Fruit fly (Drosophila melanogaster) whole organism, embryonic: ENCODE data around the gene TwdlQ.
A peak's percentile ranks its signal among the peaks of the same experiment; 100 is the strongest.

Experiments used
- Asciz ChIP-seq: fragments of 200-800 bp; sonication (Bioruptor generic); optimal IDR thresholded peaks from 2 replicates; lab custom pipeline; 2017; ENCODE audit warnings: missing biosample characterization, mild to moderate bottlenecking, missing genetic modification characterization, missing genetic modification reagents
- CG10209 ChIP-seq: fragments of 200-800 bp; sonication (Bioruptor generic); optimal IDR thresholded peaks from 3 replicates; lab custom pipeline; 2017; ENCODE audit warnings: missing biosample characterization, mild to moderate bottlenecking, missing genetic modification characterization, missing genetic modification reagents
- CG11398 ChIP-seq: fragments of 200-800 bp; sonication (Bioruptor generic); optimal IDR thresholded peaks from 2 replicates; lab custom pipeline; 2016; ENCODE audit warnings: missing biosample characterization, missing genetic modification characterization
- CG11695 ChIP-seq: fragments of 200-800 bp; sonication (Bioruptor generic); IDR thresholded peaks from 3 replicates; pipeline ENCODE4 v1.3.6; 2022; ENCODE audit warnings: missing biosample characterization, missing genetic modification characterization
- CG12744 ChIP-seq: fragments of 200-800 bp; sonication (Bioruptor generic); optimal IDR thresholded peaks from 2 replicates; lab custom pipeline; 2016; ENCODE audit warnings: missing biosample characterization, missing genetic modification characterization
- CG12769 ChIP-seq: fragments of 200-800 bp; sonication (Bioruptor generic); optimal IDR thresholded peaks from 2 replicates; lab custom pipeline; 2019; ENCODE audit warnings: missing biosample characterization, mild to moderate bottlenecking, missing genetic modification characterization, moderate library complexity
- CG14441 ChIP-seq: fragments of 200-800 bp; sonication (Bioruptor generic); IDR thresholded peaks from 2 replicates; pipeline ENCODE4 v1.3.6; 2022; ENCODE audit warnings: missing biosample characterization, missing genetic modification characterization
- CG14710 ChIP-seq: fragments of 200-800 bp; sonication (Bioruptor generic); optimal IDR thresholded peaks from 3 replicates; lab custom pipeline; 2019; ENCODE audit warnings: missing biosample characterization, mild to moderate bottlenecking, missing genetic modification characterization, moderate library complexity
- CG15601 ChIP-seq: fragments of 200-800 bp; sonication (Bioruptor generic); optimal IDR thresholded peaks from 3 replicates; lab custom pipeline; 2019; ENCODE audit warnings: missing biosample characterization, mild to moderate bottlenecking, missing genetic modification characterization, moderate library complexity
- CG15696 ChIP-seq: fragments of 200-800 bp; sonication (Bioruptor generic); optimal IDR thresholded peaks from 2 replicates; lab custom pipeline; 2019; ENCODE audit warnings: missing biosample characterization, mild to moderate bottlenecking, missing genetic modification characterization, moderate library complexity
- CG1602 ChIP-seq: fragments of 200-800 bp; sonication (Bioruptor generic); optimal IDR thresholded peaks from 3 replicates; lab custom pipeline; 2016; ENCODE audit warnings: missing biosample characterization, missing genetic modification characterization
- CG17328 ChIP-seq: fragments of 200-800 bp; sonication (Bioruptor generic); IDR thresholded peaks from 2 replicates; pipeline ENCODE4 v1.3.6; 2022; ENCODE audit warnings: missing biosample characterization, missing genetic modification characterization
- CG17361 ChIP-seq: fragments of 200-800 bp; sonication (Bioruptor generic); IDR thresholded peaks from 3 replicates; pipeline ENCODE4 v1.3.6; 2022; ENCODE audit warnings: missing biosample characterization, missing genetic modification characterization
- CG2199 ChIP-seq: fragments of 200-800 bp; sonication (Bioruptor generic); IDR thresholded peaks from 3 replicates; pipeline ENCODE4 v1.3.6; 2022; ENCODE audit warnings: missing biosample characterization, missing genetic modification characterization
- CG2712 ChIP-seq: fragments of 200-800 bp; optimal IDR thresholded peaks from 3 replicates; lab custom pipeline; 2019; ENCODE audit warnings: missing biosample characterization, mild to moderate bottlenecking, missing genetic modification characterization, moderate library complexity
- CG30403 ChIP-seq: fragments of 200-800 bp; sonication (Bioruptor generic); optimal IDR thresholded peaks from 3 replicates; lab custom pipeline; 2016; ENCODE audit warnings: missing biosample characterization, missing genetic modification characterization
- CG34422 ChIP-seq: fragments of 200-800 bp; sonication (Bioruptor generic); IDR thresholded peaks from 3 replicates; pipeline ENCODE4 v1.3.6; 2022; ENCODE audit warnings: missing biosample characterization, missing genetic modification characterization
- CG43689 ChIP-seq: fragments of 200-800 bp; sonication (Bioruptor generic); IDR thresholded peaks from 2 replicates; pipeline ENCODE4 v1.3.6; 2022; ENCODE audit warnings: missing biosample characterization, missing genetic modification characterization
- CG4730 ChIP-seq: fragments of 200-800 bp; sonication (Bioruptor generic); IDR thresholded peaks from 2 replicates; pipeline ENCODE4 v1.3.6; 2022; ENCODE audit warnings: missing biosample characterization, missing genetic modification characterization
- CG5245 ChIP-seq: fragments of 200-800 bp; sonication (Bioruptor generic); optimal IDR thresholded peaks from 3 replicates; lab custom pipeline; 2016; ENCODE audit warnings: missing biosample characterization, missing genetic modification characterization
- CG6272 ChIP-seq: fragments of 200-800 bp; sonication (Bioruptor generic); IDR thresholded peaks from 2 replicates; pipeline ENCODE4 v1.3.6; 2022; ENCODE audit warnings: missing biosample characterization, missing genetic modification characterization
- CG6813 ChIP-seq: fragments of 200-800 bp; sonication (Bioruptor generic); optimal IDR thresholded peaks from 2 replicates; lab custom pipeline; 2017; ENCODE audit warnings: missing biosample characterization, missing genetic modification characterization, mild to moderate bottlenecking, moderate library complexity, missing genetic modification reagents
- CG7556 ChIP-seq: fragments of 200-800 bp; sonication (Bioruptor generic); optimal IDR thresholded peaks from 2 replicates; lab custom pipeline; 2017; ENCODE audit warnings: missing biosample characterization, mild to moderate bottlenecking, missing genetic modification characterization
- CG9932 ChIP-seq: fragments of 200-800 bp; sonication (Bioruptor generic); IDR thresholded peaks from 2 replicates; pipeline ENCODE4 v1.3.6; 2022; ENCODE audit warnings: missing biosample characterization, missing genetic modification characterization
- CTCF ChIP-seq: fragments of 200-800 bp; sonication (Bioruptor generic); optimal IDR thresholded peaks from 2 replicates; lab custom pipeline; 2017; ENCODE audit warnings: missing biosample characterization, mild to moderate bottlenecking, missing genetic modification characterization, moderate library complexity
- Camta ChIP-seq: fragments of 200-800 bp; sonication (Bioruptor generic); optimal IDR thresholded peaks from 2 replicates; lab custom pipeline; 2016; ENCODE audit warnings: missing biosample characterization, missing genetic modification characterization
- CoRest ChIP-seq: fragments of 200-800 bp; sonication (Bioruptor generic); optimal IDR thresholded peaks from 3 replicates; lab custom pipeline; 2018; ENCODE audit warnings: missing biosample characterization, mild to moderate bottlenecking, missing genetic modification characterization, moderate library complexity
- H2.0 ChIP-seq: fragments of 200-800 bp; sonication (Bioruptor generic); IDR thresholded peaks from 2 replicates; pipeline ENCODE4 v1.3.6; 2022; ENCODE audit warnings: missing biosample characterization, missing genetic modification characterization
- Hand ChIP-seq: fragments of 200-800 bp; sonication (Bioruptor generic); optimal IDR thresholded peaks from 2 replicates; lab custom pipeline; 2017; ENCODE audit warnings: mild to moderate bottlenecking, missing biosample characterization, missing genetic modification reagents, missing genetic modification characterization
- Jarid2 ChIP-seq: fragments of 200-800 bp; sonication (Bioruptor generic); optimal IDR thresholded peaks from 3 replicates; lab custom pipeline; 2017; ENCODE audit warnings: mild to moderate bottlenecking, missing biosample characterization, missing genetic modification reagents, missing genetic modification characterization
- Med ChIP-seq: fragments of 200-800 bp; sonication (Bioruptor generic); peaks from one replicate; lab custom pipeline; 2016; ENCODE audit warnings: missing biosample characterization, missing genetic modification characterization, mild to moderate bottlenecking, inconsistent platforms, moderate library complexity
- Mrtf ChIP-seq: fragments of 200-800 bp; sonication (Bioruptor generic); IDR thresholded peaks from 3 replicates; pipeline ENCODE4 v1.3.6; 2022; ENCODE audit warnings: missing biosample characterization, missing genetic modification characterization
- NK7.1 ChIP-seq: fragments of 200-800 bp; sonication (Bioruptor generic); optimal IDR thresholded peaks from 3 replicates; lab custom pipeline; 2016; ENCODE audit warnings: missing biosample characterization, missing genetic modification characterization
- Sin3A ChIP-seq: fragments of >200 bp; optimal IDR thresholded peaks from 2 replicates; lab custom pipeline; 2018
- Six4 ChIP-seq: fragments of 200-800 bp; sonication (Bioruptor generic); optimal IDR thresholded peaks from 2 replicates; lab custom pipeline; 2016; ENCODE audit warnings: missing biosample characterization, missing genetic modification characterization
- bowl ChIP-seq: fragments of 200-800 bp; sonication (Bioruptor generic); IDR thresholded peaks from 2 replicates; pipeline ENCODE4 v1.3.6; 2022; ENCODE audit warnings: missing biosample characterization, missing genetic modification characterization
- chif ChIP-seq, 2 experiments: fragments of 200-800 bp; sonication (Bioruptor generic); optimal IDR thresholded peaks; 3 replicates each; lab custom pipeline; 2016; ENCODE audit warnings: missing biosample characterization in 2 of 2, missing genetic modification characterization in 2 of 2
- da ChIP-seq: fragments of 200-800 bp; sonication (Bioruptor generic); optimal IDR thresholded peaks from 2 replicates; lab custom pipeline; 2016; ENCODE audit warnings: missing biosample characterization, missing genetic modification characterization
- fd64A ChIP-seq: fragments of 200-800 bp; sonication (Bioruptor generic); optimal IDR thresholded peaks from 3 replicates; lab custom pipeline; 2018; ENCODE audit warnings: missing biosample characterization, mild to moderate bottlenecking, missing genetic modification characterization
- gce ChIP-seq: fragments of 200-800 bp; sonication (Bioruptor generic); IDR thresholded peaks from 3 replicates; pipeline ENCODE4 v1.3.6; 2022; ENCODE audit warnings: missing biosample characterization, missing genetic modification characterization
- gcm ChIP-seq: fragments of 200-800 bp; sonication (Bioruptor generic); optimal IDR thresholded peaks from 2 replicates; lab custom pipeline; 2019; ENCODE audit warnings: missing biosample characterization, mild to moderate bottlenecking, missing genetic modification characterization, moderate library complexity
- hkb ChIP-seq, 2 experiments: fragments of 200-800 bp in 1 of 2; fragments of >200 bp in 1 of 2; sonication (Bioruptor generic) in 1 of 2; IDR thresholded peaks in 1 of 2; optimal IDR thresholded peaks in 1 of 2; 2 replicates each; pipeline versions ENCODE4 v1.3.6 to Lab custom; 2017 to 2022; ENCODE audit warnings: missing biosample characterization in 1 of 2, missing genetic modification characterization in 1 of 2
- lola ChIP-seq, 3 experiments: fragments of >200 bp in 2 of 3; fragments of 200-800 bp in 1 of 3; sonication (Bioruptor generic) in 1 of 3; optimal IDR thresholded peaks; 2 replicates each; lab custom pipeline; 2017 to 2019; ENCODE audit warnings: missing biosample characterization in 3 of 3, missing genetic modification characterization in 3 of 3, mild to moderate bottlenecking in 1 of 3, moderate library complexity in 1 of 3
- odd ChIP-seq: fragments of 200-800 bp; sonication (Bioruptor generic); optimal IDR thresholded peaks from 2 replicates; lab custom pipeline; 2017; ENCODE audit warnings: missing biosample characterization, mild to moderate bottlenecking, missing genetic modification characterization
- phol ChIP-seq: fragments of 200-800 bp; sonication (Bioruptor generic); optimal IDR thresholded peaks from 3 replicates; lab custom pipeline; 2018; ENCODE audit warnings: missing biosample characterization, mild to moderate bottlenecking, missing genetic modification characterization, moderate library complexity
- seq ChIP-seq: fragments of 200-800 bp; sonication (Bioruptor generic); IDR thresholded peaks from 2 replicates; pipeline ENCODE4 v1.3.6; 2022; ENCODE audit warnings: missing biosample characterization, missing genetic modification characterization
- sima ChIP-seq: fragments of 200-800 bp; sonication (Bioruptor generic); optimal IDR thresholded peaks from 2 replicates; lab custom pipeline; 2016; ENCODE audit warnings: missing biosample characterization, missing genetic modification characterization
- tap ChIP-seq: fragments of 200-800 bp; optimal IDR thresholded peaks from 3 replicates; lab custom pipeline; 2019; ENCODE audit warnings: missing biosample characterization, mild to moderate bottlenecking, missing genetic modification characterization, moderate library complexity
- tin ChIP-seq: fragments of 200-800 bp; sonication (Bioruptor generic); optimal IDR thresholded peaks from 3 replicates; lab custom pipeline; 2016; ENCODE audit warnings: missing biosample characterization, missing genetic modification characterization
- tup ChIP-seq: fragments of 200-800 bp; sonication (Bioruptor generic); optimal IDR thresholded peaks from 2 replicates; lab custom pipeline; 2016; ENCODE audit warnings: missing biosample characterization, mild to moderate bottlenecking, missing genetic modification characterization, moderate library complexity
- unpg ChIP-seq: fragments of 200-800 bp; sonication (Bioruptor generic); optimal IDR thresholded peaks from 3 replicates; lab custom pipeline; 2018; ENCODE audit warnings: missing biosample characterization, mild to moderate bottlenecking, missing genetic modification characterization, moderate library complexity
- vnd ChIP-seq: fragments of 200-800 bp; sonication (Bioruptor generic); IDR thresholded peaks from 3 replicates; pipeline ENCODE4 v1.3.6; 2022; ENCODE audit warnings: missing biosample characterization, missing genetic modification characterization; ENCODE audit not compliant: partially characterized antibody
- wdn ChIP-seq: fragments of 200-800 bp; sonication (Bioruptor generic); IDR thresholded peaks from 2 replicates; pipeline ENCODE4 v1.3.6; 2022; ENCODE audit warnings: missing biosample characterization, missing genetic modification characterization

Gene TwdlQ

dm6 chr3R:26690197-26690596 is 3.2 kb downstream of the TwdlQ start (continued):
- TF ChIP-seq CG12744 (GFP tag; lab: Kevin White, UChicago) (no peak), da (GFP tag; lab: Kevin White, UChicago) (no peak), NK7.1 (GFP tag; lab: Kevin White, UChicago) (no peak), CG6272 (no peak), CG15696 (tag; lab: Kevin White, UChicago) (no peak), CoRest (tag; lab: Kevin White, UChicago) (no peak), CG1602 (GFP tag; lab: Kevin White, UChicago) (no peak), tin (no peak), H2.0 (GFP tag; lab: Robert Waterston, UW) (no peak), CG4730 (GFP tag; lab: Robert Waterston, UW) (no peak), phol (tag; lab: Kevin White, UChicago) (no peak), CG9932 (GFP tag; lab: Robert Waterston, UW) (peak; percentile 31; the same call in 1 of the 2 replicates), Camta (no peak), sima (no peak), tap (no peak), wdn (no peak), CG34422 (no peak), Med (GFP tag; lab: Kevin White, UChicago) (peak; percentile 59), lola (GFP tag; optimal IDR thresholded peaks at IDR 0.05; lab: Kevin White, UChicago) (no peak), CG14441 (GFP tag; lab: Robert Waterston, UW) (no peak), hkb (optimal IDR thresholded peaks at IDR 0.05; lab: Kevin White, UChicago) (no peak), hkb (GFP tag; IDR thresholded peaks at IDR 0.05; lab: Robert Waterston, UW) (no peak), CG12769 (no peak), chif (GFP tag; optimal IDR thresholded peaks at IDR 0.05; lab: Kevin White, UChicago) (no peak), gce (GFP tag; lab: Robert Waterston, UW) (no peak), fd64A (no peak), Asciz (no peak), odd (GFP tag; lab: Kevin White, UChicago) (no peak), gcm (no peak), Six4 (GFP tag; lab: Kevin White, UChicago) (no peak), CG2712 (tag; lab: Kevin White, UChicago) (no peak), CG11695 (no peak), CG2199 (GFP tag; lab: Robert Waterston, UW) (no peak), unpg (GFP tag; lab: Kevin White, UChicago) (no peak), tup (no peak), Jarid2 (GFP tag; lab: Kevin White, UChicago) (no peak), CG43689 (GFP tag; lab: Robert Waterston, UW) (no peak), CG10209 (GFP tag; lab: Kevin White, UChicago) (no peak), Hand (no peak), CTCF (GFP tag; lab: Kevin White, UChicago) (no peak), CG11398 (no peak), vnd (GFP tag; lab: Robert Waterston, UW) (no peak), CG17361 (GFP tag; lab: Robert Waterston, UW) (no peak), CG6813 (GFP tag; lab: Kevin White, UChicago) (no peak), seq (GFP tag; lab: Robert Waterston, UW) (no peak), Mrtf (GFP tag; lab: Robert Waterston, UW) (no peak), CG15601 (tag; lab: Kevin White, UChicago) (no peak), Sin3A (lab: Kevin White, UChicago) (no peak), CG30403 (GFP tag; lab: Kevin White, UChicago) (peak; percentile 0), CG14710 (tag; lab: Kevin White, UChicago) (no peak), CG5245 (GFP tag; lab: Kevin White, UChicago) (no peak), CG17328 (GFP tag; lab: Robert Waterston, UW) (no peak), CG7556 (GFP tag; lab: Kevin White, UChicago) (peak; percentile 11), bowl (GFP tag; lab: Robert Waterston, UW) (no peak)
